Worm (Caenorhabditis elegans) whole organism, midembryonic: ENCODE results near the gene lys-3.

Source experiments
- cog-1 ChIP-seq: sonication (generic microtip); optimal IDR thresholded peaks from 2 replicates; lab custom pipeline; 2016; ENCODE audit warnings: missing genetic modification characterization, missing compliant biosample characterization
- ztf-29 ChIP-seq: fragments of 200-800 bp; sonication (Bioruptor generic); IDR thresholded peaks from 2 replicates; pipeline ENCODE4 v1.3.6; 2022; ENCODE audit warnings: missing genetic modification reagents, missing genetic modification characterization, missing compliant biosample characterization

DNA sequence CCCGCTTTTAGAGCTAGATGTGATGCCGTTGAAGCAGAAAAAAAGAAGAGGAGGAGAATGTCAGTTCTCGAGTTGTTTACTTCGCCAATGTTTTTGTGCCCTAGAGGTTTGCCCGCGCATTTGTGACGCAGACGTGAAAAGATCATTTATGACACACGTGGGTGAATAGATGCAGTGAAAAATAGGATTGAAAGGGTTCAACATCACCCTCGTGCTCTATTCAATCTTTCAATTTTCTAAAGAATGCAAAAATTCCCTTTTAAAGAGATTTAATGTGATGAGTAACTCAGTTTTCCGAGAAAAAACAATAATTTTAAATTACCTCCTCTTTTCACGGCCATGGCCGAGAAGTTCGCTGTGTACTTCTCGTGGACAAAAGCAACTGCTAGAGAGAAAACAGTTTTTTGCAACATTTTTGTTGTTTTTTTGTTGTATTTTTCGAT is 36.9 kb downstream of the lys-3 start:
- TF ChIP-seq ztf-29 (GFP tag; lab: Robert Waterston, UW) (no peak), cog-1 (no peak)
